Fruit fly (Drosophila melanogaster): Measurements from ENCODE around the gene CG32022.

- TF ChIP-seq pan (optimal IDR thresholded peaks at IDR 0.05) (no peak), Dll (optimal IDR thresholded peaks at IDR 0.05) (no peak), usp (GFP tag; optimal IDR thresholded peaks at IDR 0.05) (no peak), CG8478 (optimal IDR thresholded peaks at IDR 0.05) (no peak), psq (optimal IDR thresholded peaks at IDR 0.05) (no peak)
Measured at dm6 chr3L:8748323-8748722, 27.3 kb upstream of the CG32022 start.

Measured in whole organism.